Fruit fly (Drosophila melanogaster) whole organism, embryonic: ENCODE data around the gene Tbcc.

Experiments
- Abd-B ChIP-seq: fragments of 200-800 bp; sonication (Bioruptor generic); optimal IDR thresholded peaks from 2 replicates; lab custom pipeline; 2018; ENCODE audit warnings: missing biosample characterization, mild to moderate bottlenecking, missing genetic modification characterization, moderate library complexity
- Bgb ChIP-seq: fragments of 200-800 bp; sonication (Bioruptor generic); IDR thresholded peaks from 2 replicates; pipeline ENCODE4 v1.3.6; 2022; ENCODE audit warnings: missing biosample characterization, missing genetic modification characterization; ENCODE audit not compliant: partially characterized antibody
- Bteb2 ChIP-seq: fragments of 200-800 bp; sonication (Bioruptor generic); optimal IDR thresholded peaks from 2 replicates; lab custom pipeline; 2016; ENCODE audit warnings: missing biosample characterization, missing genetic modification characterization
- CG10267 ChIP-seq: fragments of 200-800 bp; sonication (Bioruptor generic); optimal IDR thresholded peaks from 2 replicates; lab custom pipeline; 2018; ENCODE audit warnings: missing biosample characterization, mild to moderate bottlenecking, missing genetic modification characterization, moderate library complexity
- CG11398 ChIP-seq: fragments of 200-800 bp; sonication (Bioruptor generic); optimal IDR thresholded peaks from 2 replicates; lab custom pipeline; 2016; ENCODE audit warnings: missing biosample characterization, missing genetic modification characterization
- CG12219 ChIP-seq: fragments of 200-800 bp; sonication (Bioruptor generic); optimal IDR thresholded peaks from 3 replicates; lab custom pipeline; 2018; ENCODE audit warnings: missing biosample characterization, mild to moderate bottlenecking, missing genetic modification characterization
- CG12391 ChIP-seq: fragments of 200-800 bp; sonication (Bioruptor generic); optimal IDR thresholded peaks from 3 replicates; lab custom pipeline; 2018; ENCODE audit warnings: missing biosample characterization, mild to moderate bottlenecking, missing genetic modification characterization, moderate library complexity
- CG13894 ChIP-seq: fragments of 200-800 bp; sonication (Bioruptor generic); optimal IDR thresholded peaks from 3 replicates; lab custom pipeline; 2018; ENCODE audit warnings: missing biosample characterization, mild to moderate bottlenecking, missing genetic modification characterization, moderate library complexity
- CG17361 ChIP-seq: fragments of 200-800 bp; sonication (Bioruptor generic); IDR thresholded peaks from 3 replicates; pipeline ENCODE4 v1.3.6; 2022; ENCODE audit warnings: missing biosample characterization, missing genetic modification characterization
- CG18764 ChIP-seq: fragments of 200-800 bp; sonication (Bioruptor generic); optimal IDR thresholded peaks from 3 replicates; lab custom pipeline; 2016; ENCODE audit warnings: missing biosample characterization, missing genetic modification characterization
- CG2129 ChIP-seq: fragments of 200-800 bp; sonication (Bioruptor generic); IDR thresholded peaks from 2 replicates; pipeline ENCODE4 v1.3.6; 2022; ENCODE audit warnings: missing biosample characterization, missing genetic modification characterization; ENCODE audit not compliant: partially characterized antibody
- CG2202 ChIP-seq: fragments of 200-800 bp; sonication (Bioruptor generic); optimal IDR thresholded peaks from 2 replicates; lab custom pipeline; 2018; ENCODE audit warnings: missing biosample characterization, mild to moderate bottlenecking, missing genetic modification characterization
- CG31388 ChIP-seq: fragments of 200-800 bp; sonication (Bioruptor generic); optimal IDR thresholded peaks from 2 replicates; lab custom pipeline; 2016; ENCODE audit warnings: missing biosample characterization, missing genetic modification characterization
- CG34224 ChIP-seq: fragments of 200-800 bp; sonication (Bioruptor generic); IDR thresholded peaks from 3 replicates; pipeline ENCODE4 v1.3.6; 2022; ENCODE audit warnings: missing biosample characterization, missing genetic modification characterization; ENCODE audit not compliant: partially characterized antibody
- CG43689 ChIP-seq: fragments of 200-800 bp; sonication (Bioruptor generic); IDR thresholded peaks from 2 replicates; pipeline ENCODE4 v1.3.6; 2022; ENCODE audit warnings: missing biosample characterization, missing genetic modification characterization
- CG4424 ChIP-seq: fragments of 200-800 bp; sonication (Bioruptor generic); optimal IDR thresholded peaks from 3 replicates; lab custom pipeline; 2016; ENCODE audit warnings: missing biosample characterization, missing genetic modification characterization
- CG6813 ChIP-seq: fragments of 200-800 bp; sonication (Bioruptor generic); optimal IDR thresholded peaks from 2 replicates; lab custom pipeline; 2017; ENCODE audit warnings: missing biosample characterization, missing genetic modification characterization, mild to moderate bottlenecking, moderate library complexity, missing genetic modification reagents
- CG8281 ChIP-seq: fragments of 200-800 bp; sonication (Bioruptor generic); optimal IDR thresholded peaks from 2 replicates; lab custom pipeline; 2018; ENCODE audit warnings: missing biosample characterization, mild to moderate bottlenecking, missing genetic modification characterization, moderate library complexity
- CTCF ChIP-seq: fragments of 200-800 bp; sonication (Bioruptor generic); optimal IDR thresholded peaks from 2 replicates; lab custom pipeline; 2017; ENCODE audit warnings: missing biosample characterization, mild to moderate bottlenecking, missing genetic modification characterization, moderate library complexity
- Dll ChIP-seq: fragments of 200-800 bp; sonication (Bioruptor generic); IDR thresholded peaks from 4 replicates; pipeline ENCODE4 v1.3.6; 2022; ENCODE audit warnings: missing biosample characterization, missing genetic modification characterization; ENCODE audit not compliant: partially characterized antibody
- Dp ChIP-seq: fragments of 200-800 bp; sonication (Bioruptor generic); optimal IDR thresholded peaks from 2 replicates; lab custom pipeline; 2018; ENCODE audit warnings: missing biosample characterization, mild to moderate bottlenecking, missing genetic modification characterization, moderate library complexity
- E2f2 ChIP-seq: fragments of 200-800 bp; sonication (Bioruptor generic); IDR thresholded peaks from 2 replicates; pipeline ENCODE4 v1.3.6; 2022; ENCODE audit warnings: missing biosample characterization, missing genetic modification characterization
- Eip74EF ChIP-seq, 2 experiments: fragments of 200-800 bp in 1 of 2; fragments of >200 bp in 1 of 2; sonication (Bioruptor generic) in 1 of 2; optimal IDR thresholded peaks; 2 replicates each; lab custom pipeline; 2017 to 2019; ENCODE audit warnings: missing biosample characterization in 2 of 2, missing genetic modification characterization in 2 of 2, mild to moderate bottlenecking in 1 of 2, moderate library complexity in 1 of 2
- Fer1 ChIP-seq: fragments of 200-800 bp; sonication (Bioruptor generic); optimal IDR thresholded peaks from 2 replicates; lab custom pipeline; 2017; ENCODE audit warnings: missing biosample characterization, mild to moderate bottlenecking, missing genetic modification characterization
- MTF-1 ChIP-seq: fragments of 200-800 bp; sonication (Bioruptor generic); optimal IDR thresholded peaks from 2 replicates; lab custom pipeline; 2018; ENCODE audit warnings: missing biosample characterization, mild to moderate bottlenecking, missing genetic modification characterization, borderline replicate concordance
- Mad ChIP-seq: fragments of 200-800 bp; sonication (Bioruptor generic); optimal IDR thresholded peaks from 2 replicates; lab custom pipeline; 2016; ENCODE audit warnings: missing biosample characterization, missing genetic modification characterization
- Mes4 ChIP-seq: fragments of 200-800 bp; sonication (Bioruptor generic); optimal IDR thresholded peaks from 2 replicates; lab custom pipeline; 2016; ENCODE audit warnings: missing biosample characterization, missing genetic modification characterization
- Poxn ChIP-seq: fragments of 200-800 bp; sonication (Bioruptor generic); IDR thresholded peaks from 2 replicates; pipeline ENCODE4 v1.3.6; 2022; ENCODE audit warnings: missing biosample characterization, missing genetic modification characterization
- Side ChIP-seq: fragments of 200-800 bp; sonication (Bioruptor generic); optimal IDR thresholded peaks from 2 replicates; lab custom pipeline; 2016; ENCODE audit warnings: missing biosample characterization, missing genetic modification characterization
- Stat92E ChIP-seq, 3 experiments: fragments of >200 bp in 2 of 3; fragments of 200-800 bp in 1 of 3; sonication (Bioruptor generic) in 1 of 3; optimal IDR thresholded peaks; 2 replicates each; lab custom pipeline; 2017 to 2019; ENCODE audit warnings: missing biosample characterization in 3 of 3, missing genetic modification characterization in 3 of 3, mild to moderate bottlenecking in 1 of 3, moderate library complexity in 1 of 3
- Tbp ChIP-seq: fragments of >200 bp; optimal IDR thresholded peaks from 2 replicates; lab custom pipeline; 2018; ENCODE audit warnings: missing biosample characterization, missing genetic modification characterization
- Usf ChIP-seq: fragments of 200-800 bp; sonication (Bioruptor generic); optimal IDR thresholded peaks from 2 replicates; lab custom pipeline; 2017; ENCODE audit warnings: missing genotype, missing biosample characterization, missing genetic modification characterization
- Vsx1 ChIP-seq: fragments of 200-800 bp; sonication (Bioruptor generic); optimal IDR thresholded peaks from 2 replicates; lab custom pipeline; 2017; ENCODE audit warnings: missing biosample characterization, mild to moderate bottlenecking, missing genetic modification characterization, missing genetic modification reagents
- Xbp1 ChIP-seq: fragments of 200-800 bp; sonication (Bioruptor generic); optimal IDR thresholded peaks from 3 replicates; lab custom pipeline; 2016; ENCODE audit warnings: missing biosample characterization, mild to moderate bottlenecking, missing genetic modification characterization
- ato ChIP-seq: fragments of 200-800 bp; sonication (Bioruptor generic); IDR thresholded peaks from 2 replicates; pipeline ENCODE4 v1.3.6; 2022; ENCODE audit warnings: missing biosample characterization, missing genetic modification characterization; ENCODE audit not compliant: partially characterized antibody
- caup ChIP-seq: fragments of 200-800 bp; sonication (Bioruptor generic); optimal IDR thresholded peaks from 3 replicates; lab custom pipeline; 2017; ENCODE audit warnings: missing biosample characterization, mild to moderate bottlenecking, missing genetic modification characterization, moderate library complexity; ENCODE audit not compliant: severe bottlenecking
- chn ChIP-seq: fragments of 200-800 bp; sonication (Bioruptor generic); optimal IDR thresholded peaks from 2 replicates; lab custom pipeline; 2016; ENCODE audit warnings: missing biosample characterization, missing genetic modification characterization
- croc ChIP-seq: fragments of 200-800 bp; sonication (Bioruptor generic); conservative IDR thresholded peaks from 3 replicates; pipeline ENCODE4 v1.3.6; 2022; ENCODE audit warnings: missing biosample characterization, missing genetic modification characterization
- fd96Cb ChIP-seq: fragments of 200-800 bp; sonication (Bioruptor generic); optimal IDR thresholded peaks from 2 replicates; lab custom pipeline; 2018; ENCODE audit warnings: missing biosample characterization, mild to moderate bottlenecking, missing genetic modification characterization, moderate library complexity
- fu2 ChIP-seq: fragments of 200-800 bp; sonication (Bioruptor generic); optimal IDR thresholded peaks from 2 replicates; lab custom pipeline; 2016; ENCODE audit warnings: missing biosample characterization, missing genetic modification characterization
- gfzf ChIP-seq: fragments of 200-800 bp; sonication (Bioruptor generic); optimal IDR thresholded peaks from 2 replicates; lab custom pipeline; 2016; ENCODE audit warnings: missing biosample characterization, mild to moderate bottlenecking, missing genetic modification characterization, moderate library complexity
- gsb ChIP-seq: fragments of 200-800 bp; sonication (Bioruptor generic); IDR thresholded peaks from 2 replicates; pipeline ENCODE4 v1.3.6; 2022; ENCODE audit warnings: missing biosample characterization, missing genetic modification characterization
- hb ChIP-seq: fragments of 200-800 bp; sonication (Bioruptor generic); IDR thresholded peaks from 3 replicates; pipeline ENCODE4 v1.3.6; 2022; ENCODE audit warnings: missing biosample characterization, missing genetic modification characterization; ENCODE audit not compliant: partially characterized antibody
- hth ChIP-seq: fragments of >200 bp; optimal IDR thresholded peaks from 2 replicates; lab custom pipeline; 2017; ENCODE audit warnings: inconsistent platforms
- ind ChIP-seq: fragments of 200-800 bp; sonication (Bioruptor generic); optimal IDR thresholded peaks from 3 replicates; lab custom pipeline; 2016; ENCODE audit warnings: missing biosample characterization, missing genetic modification characterization
- kah ChIP-seq: fragments of 200-800 bp; sonication (Bioruptor generic); optimal IDR thresholded peaks from 2 replicates; lab custom pipeline; 2018; ENCODE audit warnings: missing biosample characterization, mild to moderate bottlenecking, missing genetic modification characterization
- lab ChIP-seq: fragments of 200-800 bp; sonication (Bioruptor generic); optimal IDR thresholded peaks from 3 replicates; lab custom pipeline; 2017; ENCODE audit warnings: missing biosample characterization, missing genetic modification characterization, mild to moderate bottlenecking, moderate library complexity, missing genetic modification reagents
- mld ChIP-seq: fragments of 200-800 bp; sonication (Bioruptor generic); IDR thresholded peaks from 3 replicates; pipeline ENCODE4 v1.3.6; 2022; ENCODE audit warnings: missing biosample characterization, missing genetic modification characterization; ENCODE audit not compliant: partially characterized antibody
- phol ChIP-seq: fragments of 200-800 bp; sonication (Bioruptor generic); optimal IDR thresholded peaks from 3 replicates; lab custom pipeline; 2018; ENCODE audit warnings: missing biosample characterization, mild to moderate bottlenecking, missing genetic modification characterization, moderate library complexity
- shn ChIP-seq: fragments of 200-800 bp; sonication (Bioruptor generic); optimal IDR thresholded peaks from 3 replicates; lab custom pipeline; 2016; ENCODE audit warnings: missing biosample characterization, missing genetic modification characterization
- unc-4 ChIP-seq: fragments of 200-800 bp; sonication (Bioruptor generic); IDR thresholded peaks from 2 replicates; pipeline ENCODE4 v1.3.6; 2022; ENCODE audit warnings: missing biosample characterization, missing genetic modification characterization; ENCODE audit not compliant: partially characterized antibody

Gene Tbcc

dm6 chr2L:4197913-4198319 is 10.3 kb upstream of the Tbcc start, which contains the start of gene Naprt (continued):
- TF ChIP-seq Bgb (GFP tag; lab: Robert Waterston, UW) = no peak
- no peak for TF ChIP-seq CG13894 (tag; lab: Kevin White, UChicago)
- no peak for TF ChIP-seq Side (GFP tag; lab: Kevin White, UChicago)
- TF ChIP-seq Mes4 (GFP tag; lab: Kevin White, UChicago) = no peak
- TF ChIP-seq Stat92E (GFP tag; optimal IDR thresholded peaks at IDR 0.05; lab: Kevin White, UChicago) = no peak
- no peak for TF ChIP-seq ind
- no peak for TF ChIP-seq MTF-1 (GFP tag; lab: Kevin White, UChicago)
- TF ChIP-seq kah = no peak
- TF ChIP-seq croc (GFP tag; lab: Robert Waterston, UW) = no peak
- TF ChIP-seq Tbp (GFP tag; lab: Kevin White, UChicago) = no peak
- TF ChIP-seq Eip74EF (GFP tag; optimal IDR thresholded peaks at IDR 0.05; lab: Kevin White, UChicago) = no peak
- TF ChIP-seq Poxn (GFP tag; lab: Robert Waterston, UW) = no peak
- peak; percentile 88 for TF ChIP-seq E2f2 (GFP tag; lab: Robert Waterston, UW)
- no peak for TF ChIP-seq fu2 (GFP tag; lab: Kevin White, UChicago)
- no peak for TF ChIP-seq hth (lab: Kevin White, UChicago)
- no peak for TF ChIP-seq CG10267
- TF ChIP-seq Vsx1 (GFP tag; lab: Kevin White, UChicago) = no peak
- no peak for TF ChIP-seq caup (GFP tag; lab: Kevin White, UChicago)
- TF ChIP-seq CG18764 = no peak
- TF ChIP-seq CG2129 (GFP tag; lab: Robert Waterston, UW) = no peak
- TF ChIP-seq mld (GFP tag; lab: Robert Waterston, UW) = no peak
- no peak for TF ChIP-seq unc-4 (GFP tag; lab: Robert Waterston, UW)
- TF ChIP-seq CG34224 (GFP tag; lab: Robert Waterston, UW) = no peak
- no peak for TF ChIP-seq CG17361 (GFP tag; lab: Robert Waterston, UW)
- TF ChIP-seq CG31388 (GFP tag; lab: Kevin White, UChicago) = no peak
- peak; percentile 28 for TF ChIP-seq Abd-B (GFP tag; lab: Kevin White, UChicago)
- no peak for TF ChIP-seq Xbp1 (GFP tag; lab: Kevin White, UChicago)
- TF ChIP-seq lab (GFP tag; lab: Kevin White, UChicago) = no peak
- no peak for TF ChIP-seq CG2202 (tag; lab: Kevin White, UChicago)
- no peak for TF ChIP-seq CG12219 (GFP tag; lab: Kevin White, UChicago)
- TF ChIP-seq ato (GFP tag; lab: Robert Waterston, UW) = no peak
- TF ChIP-seq CG11398 = no peak
- TF ChIP-seq CTCF (GFP tag; lab: Kevin White, UChicago) = no peak
- no peak for TF ChIP-seq Dll
- peak; percentile 88 for TF ChIP-seq Dp
- TF ChIP-seq hb (GFP tag; lab: Robert Waterston, UW) = no peak
- TF ChIP-seq shn (GFP tag; lab: Kevin White, UChicago) = no peak
- no peak for TF ChIP-seq CG8281 (tag; lab: Kevin White, UChicago)
- TF ChIP-seq gsb (GFP tag; lab: Robert Waterston, UW) = no peak
- TF ChIP-seq phol (tag; lab: Kevin White, UChicago) = peak; percentile 24
- TF ChIP-seq Usf (GFP tag; lab: Kevin White, UChicago) = no peak
- TF ChIP-seq CG43689 (GFP tag; lab: Robert Waterston, UW) = no peak
- no peak for TF ChIP-seq chn
- TF ChIP-seq Fer1 = no peak
- TF ChIP-seq Bteb2 = no peak
- TF ChIP-seq CG4424 (GFP tag; lab: Kevin White, UChicago) = no peak
- peak; percentile 38 for TF ChIP-seq CG12391 (tag; lab: Kevin White, UChicago)
- TF ChIP-seq Mad (GFP tag; lab: Kevin White, UChicago) = no peak
- no peak for TF ChIP-seq fd96Cb (tag; lab: Kevin White, UChicago)
- TF ChIP-seq CG6813 (GFP tag; lab: Kevin White, UChicago) = no peak
- TF ChIP-seq gfzf (GFP tag; lab: Kevin White, UChicago) = peak; percentile 60
